Fruit fly (Drosophila melanogaster) whole organism, prepupa: ENCODE data around the gene CG34273.
A peak's percentile ranks its signal among the peaks of the same experiment; 100 is the strongest.

ENCODE experiments used
- Blimp-1 ChIP-seq: fragments of 200-800 bp; sonication (Bioruptor generic); optimal IDR thresholded peaks from 3 replicates; lab custom pipeline; 2017; ENCODE audit warnings: missing biosample characterization, missing genetic modification characterization, mild to moderate bottlenecking, moderate library complexity, missing genetic modification reagents
- CG10669 ChIP-seq: fragments of 200-800 bp; sonication (Bioruptor generic); optimal IDR thresholded peaks from 3 replicates; lab custom pipeline; 2018; ENCODE audit warnings: missing biosample characterization, mild to moderate bottlenecking, missing genetic modification characterization, moderate library complexity
- CG11294 ChIP-seq: fragments of 200-800 bp; sonication (Bioruptor generic); IDR thresholded peaks from 2 replicates; pipeline ENCODE4 v1.3.6; 2022; ENCODE audit warnings: missing biosample characterization, missing genetic modification characterization
- CG11762 ChIP-seq: fragments of 200-800 bp; sonication (Bioruptor generic); optimal IDR thresholded peaks from 3 replicates; lab custom pipeline; 2016; ENCODE audit warnings: missing biosample characterization, missing genetic modification characterization; ENCODE audit not compliant: insufficient read depth
- CG11902 ChIP-seq: fragments of 200-800 bp; sonication (Bioruptor generic); optimal IDR thresholded peaks from 3 replicates; lab custom pipeline; 2016; ENCODE audit warnings: missing biosample characterization, missing genetic modification characterization
- CG15336 ChIP-seq: fragments of 200-800 bp; sonication (Bioruptor generic); IDR thresholded peaks from 2 replicates; pipeline ENCODE4 v1.3.6; 2022; ENCODE audit warnings: missing biosample characterization, missing genetic modification characterization
- CG1621 ChIP-seq: fragments of 200-800 bp; sonication (Bioruptor generic); optimal IDR thresholded peaks from 3 replicates; lab custom pipeline; 2018; ENCODE audit warnings: missing biosample characterization, mild to moderate bottlenecking, missing genetic modification characterization
- CG16779 ChIP-seq: fragments of 200-800 bp; sonication (Bioruptor generic); optimal IDR thresholded peaks from 3 replicates; lab custom pipeline; 2017; ENCODE audit warnings: missing biosample characterization, mild to moderate bottlenecking, missing genetic modification characterization
- CG3032 ChIP-seq: fragments of 200-800 bp; optimal IDR thresholded peaks from 2 replicates; lab custom pipeline; 2019; ENCODE audit warnings: missing biosample characterization, mild to moderate bottlenecking, missing genetic modification characterization, moderate library complexity
- CG31627 ChIP-seq: fragments of 200-800 bp; sonication (Bioruptor generic); optimal IDR thresholded peaks from 3 replicates; lab custom pipeline; 2016; ENCODE audit warnings: missing biosample characterization, missing genetic modification characterization
- CG32006 ChIP-seq: fragments of 200-800 bp; sonication (Bioruptor generic); optimal IDR thresholded peaks from 3 replicates; lab custom pipeline; 2017; ENCODE audit warnings: missing biosample characterization, mild to moderate bottlenecking, missing genetic modification characterization
- CG34406 ChIP-seq: fragments of 200-800 bp; sonication (Bioruptor generic); optimal IDR thresholded peaks from 3 replicates; lab custom pipeline; 2016; ENCODE audit warnings: missing biosample characterization, missing genetic modification characterization
- CG3919 ChIP-seq: fragments of 200-800 bp; sonication (Bioruptor generic); optimal IDR thresholded peaks from 3 replicates; lab custom pipeline; 2016; ENCODE audit warnings: missing biosample characterization, missing genetic modification characterization
- CG6276 ChIP-seq: fragments of 200-800 bp; sonication (Bioruptor generic); optimal IDR thresholded peaks from 2 replicates; lab custom pipeline; 2017; ENCODE audit warnings: missing biosample characterization, mild to moderate bottlenecking, missing genetic modification characterization
- CG6792 ChIP-seq: fragments of 200-800 bp; sonication (Bioruptor generic); optimal IDR thresholded peaks from 3 replicates; lab custom pipeline; 2016; ENCODE audit warnings: missing biosample characterization, missing genetic modification characterization
- CG6808 ChIP-seq: fragments of 200-800 bp; sonication (Bioruptor generic); optimal IDR thresholded peaks from 3 replicates; lab custom pipeline; 2017; ENCODE audit warnings: missing biosample characterization, missing genetic modification characterization, mild to moderate bottlenecking, moderate library complexity, missing genetic modification reagents
- CG6854 ChIP-seq: fragments of 200-800 bp; sonication (Bioruptor generic); optimal IDR thresholded peaks from 2 replicates; lab custom pipeline; 2017; ENCODE audit warnings: missing biosample characterization, mild to moderate bottlenecking, missing genetic modification characterization
- CG7368 ChIP-seq: fragments of 200-800 bp; sonication (Bioruptor generic); optimal IDR thresholded peaks from 3 replicates; lab custom pipeline; 2016; ENCODE audit warnings: missing biosample characterization, missing genetic modification characterization
- CG8319 ChIP-seq: fragments of 200-800 bp; sonication (Bioruptor generic); optimal IDR thresholded peaks from 3 replicates; lab custom pipeline; 2016; ENCODE audit warnings: missing biosample characterization, missing genetic modification characterization
- CG8632 ChIP-seq: fragments of 200-800 bp; sonication (Bioruptor generic); optimal IDR thresholded peaks from 3 replicates; lab custom pipeline; 2016; ENCODE audit warnings: missing biosample characterization, missing genetic modification characterization
- CG9139 ChIP-seq: fragments of 200-800 bp; sonication (Bioruptor generic); optimal IDR thresholded peaks from 3 replicates; lab custom pipeline; 2017; ENCODE audit warnings: missing biosample characterization, mild to moderate bottlenecking, missing genetic modification characterization
- Eip75B ChIP-seq: fragments of 200-800 bp; sonication (Bioruptor generic); optimal IDR thresholded peaks from 3 replicates; lab custom pipeline; 2016; ENCODE audit warnings: missing biosample characterization, missing genetic modification characterization
- Eip78C ChIP-seq: fragments of 200-800 bp; sonication (Bioruptor generic); peaks from one replicate; lab custom pipeline; 2016; ENCODE audit warnings: missing biosample characterization, missing genetic modification characterization
- Eip93F ChIP-seq: fragments of 200-800 bp; sonication (Bioruptor generic); optimal IDR thresholded peaks from 2 replicates; lab custom pipeline; 2016; ENCODE audit warnings: missing biosample characterization, mild to moderate bottlenecking, missing genetic modification characterization
- Ets21C ChIP-seq: fragments of 200-800 bp; sonication (Bioruptor generic); optimal IDR thresholded peaks from 3 replicates; lab custom pipeline; 2016; ENCODE audit warnings: missing biosample characterization, missing genetic modification characterization
- Ets96B ChIP-seq: fragments of 200-800 bp; optimal IDR thresholded peaks from 2 replicates; lab custom pipeline; 2019; ENCODE audit warnings: missing biosample characterization, mild to moderate bottlenecking, missing genetic modification characterization, moderate library complexity
- Gug ChIP-seq: fragments of 200-800 bp; sonication (Bioruptor generic); IDR thresholded peaks from 2 replicates; pipeline ENCODE4 v1.3.6; 2022; ENCODE audit warnings: missing biosample characterization, missing genetic modification characterization
- Hr39 ChIP-seq: fragments of 200-800 bp; sonication (Bioruptor generic); optimal IDR thresholded peaks from 2 replicates; lab custom pipeline; 2016; ENCODE audit warnings: missing biosample characterization, missing genetic modification characterization
- Hr4 ChIP-seq: fragments of 200-800 bp; sonication (Bioruptor generic); optimal IDR thresholded peaks from 3 replicates; lab custom pipeline; 2016; ENCODE audit warnings: missing biosample characterization, missing genetic modification characterization
- Met ChIP-seq: fragments of 200-800 bp; sonication (Bioruptor generic); optimal IDR thresholded peaks from 3 replicates; lab custom pipeline; 2016; ENCODE audit warnings: missing biosample characterization, missing genetic modification characterization
- OdsH ChIP-seq: fragments of 200-800 bp; sonication (Bioruptor generic); optimal IDR thresholded peaks from 3 replicates; lab custom pipeline; 2016; ENCODE audit warnings: missing biosample characterization, missing genetic modification characterization
- Smox ChIP-seq: fragments of 200-800 bp; sonication (Bioruptor generic); optimal IDR thresholded peaks from 3 replicates; lab custom pipeline; 2016; ENCODE audit warnings: missing biosample characterization, missing genetic modification characterization
- Sox102F ChIP-seq: fragments of 200-800 bp; sonication (Bioruptor generic); optimal IDR thresholded peaks from 2 replicates; lab custom pipeline; 2016; ENCODE audit warnings: missing biosample characterization, mild to moderate bottlenecking, missing genetic modification characterization
- achi ChIP-seq: fragments of 200-800 bp; sonication (Bioruptor generic); optimal IDR thresholded peaks from 3 replicates; lab custom pipeline; 2016; ENCODE audit warnings: missing biosample characterization, missing genetic modification characterization
- acj6 ChIP-seq: fragments of 200-800 bp; sonication (Bioruptor generic); optimal IDR thresholded peaks from 3 replicates; lab custom pipeline; 2016; ENCODE audit warnings: missing biosample characterization, missing genetic modification characterization
- cyc ChIP-seq: fragments of 200-800 bp; sonication (Bioruptor generic); optimal IDR thresholded peaks from 3 replicates; lab custom pipeline; 2016; ENCODE audit warnings: missing biosample characterization, missing genetic modification characterization
- dac ChIP-seq: fragments of 200-800 bp; sonication (Bioruptor generic); optimal IDR thresholded peaks from 2 replicates; lab custom pipeline; 2017; ENCODE audit warnings: missing biosample characterization, mild to moderate bottlenecking, missing genetic modification characterization
- dsx ChIP-seq: fragments of 200-800 bp; optimal IDR thresholded peaks from 3 replicates; lab custom pipeline; 2019; ENCODE audit warnings: missing biosample characterization, mild to moderate bottlenecking, missing genetic modification characterization, moderate library complexity; ENCODE audit not compliant: poor library complexity, severe bottlenecking
- eg ChIP-seq: fragments of 200-800 bp; sonication (Bioruptor generic); IDR thresholded peaks from 3 replicates; pipeline ENCODE4 v1.3.6; 2022; ENCODE audit warnings: missing biosample characterization, missing genetic modification characterization
- esn ChIP-seq: fragments of 200-800 bp; sonication (Bioruptor generic); optimal IDR thresholded peaks from 2 replicates; lab custom pipeline; 2016; ENCODE audit warnings: missing biosample characterization, mild to moderate bottlenecking, missing genetic modification characterization, moderate library complexity
- fd59A ChIP-seq: fragments of 200-800 bp; sonication (Bioruptor generic); optimal IDR thresholded peaks from 2 replicates; lab custom pipeline; 2017; ENCODE audit warnings: missing biosample characterization, mild to moderate bottlenecking, missing genetic modification characterization, missing genetic modification reagents
- fd85E ChIP-seq: fragments of 200-800 bp; sonication (Bioruptor generic); optimal IDR thresholded peaks from 3 replicates; lab custom pipeline; 2016; ENCODE audit warnings: missing biosample characterization, missing genetic modification characterization
- lz ChIP-seq: fragments of 200-800 bp; sonication (Bioruptor generic); optimal IDR thresholded peaks from 3 replicates; lab custom pipeline; 2016; ENCODE audit warnings: missing biosample characterization, missing genetic modification characterization
- pdm3 ChIP-seq: fragments of 200-800 bp; sonication (Bioruptor generic); optimal IDR thresholded peaks from 3 replicates; lab custom pipeline; 2016; ENCODE audit warnings: missing biosample characterization, missing genetic modification characterization
- salr ChIP-seq, 2 experiments: fragments of 200-800 bp; sonication (Bioruptor generic); optimal IDR thresholded peaks; 3 replicates each; lab custom pipeline; 2016 to 2018; ENCODE audit warnings: missing biosample characterization in 2 of 2, missing genetic modification characterization in 2 of 2, mild to moderate bottlenecking in 1 of 2
- ss ChIP-seq, 2 experiments: fragments of 200-800 bp; sonication (Bioruptor generic); optimal IDR thresholded peaks; 2 replicates in 1 of 2; 3 replicates in 1 of 2; lab custom pipeline; 2017 to 2018; ENCODE audit warnings: mild to moderate bottlenecking in 2 of 2, missing biosample characterization in 2 of 2, missing genetic modification characterization in 2 of 2, moderate library complexity in 1 of 2
- svp ChIP-seq: fragments of 200-800 bp; sonication (Bioruptor generic); peaks from one replicate; lab custom pipeline; 2016; ENCODE audit warnings: missing biosample characterization, missing genetic modification characterization
- topi ChIP-seq: fragments of 200-800 bp; sonication (Bioruptor generic); optimal IDR thresholded peaks from 3 replicates; lab custom pipeline; 2016; ENCODE audit warnings: missing biosample characterization, missing genetic modification characterization
- vri ChIP-seq: fragments of 200-800 bp; sonication (Bioruptor generic); optimal IDR thresholded peaks from 3 replicates; lab custom pipeline; 2016; ENCODE audit warnings: missing biosample characterization, mild to moderate bottlenecking, missing genetic modification characterization

Gene CG34273

dm6 chr3R:14493936-14494335 lies 22.9 kb upstream of the CG34273 start:
- peak; percentile 14 for TF ChIP-seq Ets21C (GFP tag; lab: Kevin White, UChicago)
- peak; percentile 36 for TF ChIP-seq cyc (GFP tag; lab: Kevin White, UChicago)
- TF ChIP-seq CG1621: no peak
- peak; percentile 33 for TF ChIP-seq CG34406 (GFP tag; lab: Kevin White, UChicago)
- no peak for TF ChIP-seq CG32006 (GFP tag; lab: Kevin White, UChicago)
- peak; percentile 36 for TF ChIP-seq topi (GFP tag; lab: Kevin White, UChicago)
- TF ChIP-seq ss (GFP tag; optimal IDR thresholded peaks at IDR 0.05; lab: Kevin White, UChicago): no peak
- TF ChIP-seq CG15336 (GFP tag; lab: Robert Waterston, UW): no peak
- TF ChIP-seq fd59A: no peak
- TF ChIP-seq CG11902 (GFP tag; lab: Kevin White, UChicago): no peak
- peak; percentile 5 for TF ChIP-seq OdsH (GFP tag; lab: Kevin White, UChicago)
- TF ChIP-seq CG11762 (GFP tag; lab: Kevin White, UChicago): no peak
- TF ChIP-seq Hr4: no peak
- peak; percentile 81 for TF ChIP-seq svp (GFP tag; lab: Kevin White, UChicago)
- no peak for TF ChIP-seq CG8632 (GFP tag; lab: Kevin White, UChicago)
- TF ChIP-seq salr (GFP tag; optimal IDR thresholded peaks at IDR 0.05; lab: Kevin White, UChicago): no peak
- no peak for TF ChIP-seq Eip93F (GFP tag; lab: Kevin White, UChicago)
- TF ChIP-seq Met (GFP tag; lab: Kevin White, UChicago): peak; percentile 58
- peak; percentile 48 for TF ChIP-seq Sox102F (GFP tag; lab: Kevin White, UChicago)
- TF ChIP-seq Smox (GFP tag; lab: Kevin White, UChicago): peak; percentile 52
- TF ChIP-seq Eip75B (GFP tag; lab: Kevin White, UChicago): no peak
- TF ChIP-seq CG6792 (GFP tag; lab: Kevin White, UChicago): peak; percentile 26
- peak; percentile 59 for TF ChIP-seq esn (GFP tag; lab: Kevin White, UChicago)
- peak; percentile 48 for TF ChIP-seq lz (GFP tag; lab: Kevin White, UChicago)
- no peak for TF ChIP-seq dsx (GFP tag; lab: Kevin White, UChicago)
- TF ChIP-seq CG7368 (GFP tag; lab: Kevin White, UChicago): no peak
- no peak for TF ChIP-seq eg (GFP tag; lab: Robert Waterston, UW)
- no peak for TF ChIP-seq dac
- TF ChIP-seq Gug: no peak
- TF ChIP-seq CG6808 (GFP tag; lab: Kevin White, UChicago): no peak
- TF ChIP-seq CG3919 (GFP tag; lab: Kevin White, UChicago): no peak
- no peak for TF ChIP-seq CG9139 (GFP tag; lab: Kevin White, UChicago)
- TF ChIP-seq CG10669: no peak
- TF ChIP-seq Blimp-1 (GFP tag; lab: Kevin White, UChicago): peak; percentile 10
- TF ChIP-seq Eip78C (GFP tag; lab: Kevin White, UChicago): peak; percentile 48
- TF ChIP-seq Hr39 (GFP tag; lab: Kevin White, UChicago): peak; percentile 37
- no peak for TF ChIP-seq pdm3 (GFP tag; lab: Kevin White, UChicago)
- no peak for TF ChIP-seq CG6276 (GFP tag; lab: Kevin White, UChicago)
- no peak for TF ChIP-seq CG8319 (GFP tag; lab: Kevin White, UChicago)
- TF ChIP-seq acj6: no peak
- no peak for TF ChIP-seq fd85E (GFP tag; lab: Kevin White, UChicago)
- peak; percentile 49 for TF ChIP-seq CG31627 (GFP tag; lab: Kevin White, UChicago)

- peak; percentile 16 for TF ChIP-seq Ets21C (GFP tag; lab: Kevin White, UChicago)
- TF ChIP-seq CG32006 (GFP tag; lab: Kevin White, UChicago): peak; percentile 24
- TF ChIP-seq CG3032: no peak
- TF ChIP-seq fd85E (GFP tag; lab: Kevin White, UChicago): no peak
- no peak for TF ChIP-seq Eip93F (GFP tag; lab: Kevin White, UChicago)
- no peak for TF ChIP-seq CG1621
- TF ChIP-seq Eip78C (GFP tag; lab: Kevin White, UChicago): peak; percentile 86
- TF ChIP-seq CG16779 (tag; lab: Kevin White, UChicago): no peak
- TF ChIP-seq lz (GFP tag; lab: Kevin White, UChicago): peak; percentile 21
- peak; percentile 26 for TF ChIP-seq cyc (GFP tag; lab: Kevin White, UChicago)
- TF ChIP-seq CG8319 (GFP tag; lab: Kevin White, UChicago): no peak
- TF ChIP-seq Eip75B (GFP tag; lab: Kevin White, UChicago): peak; percentile 33
- TF ChIP-seq dsx (GFP tag; lab: Kevin White, UChicago): no peak
- TF ChIP-seq CG3919 (GFP tag; lab: Kevin White, UChicago): peak; percentile 32
- TF ChIP-seq ss (GFP tag; optimal IDR thresholded peaks at IDR 0.05; lab: Kevin White, UChicago): no peak
- peak; percentile 15 for TF ChIP-seq achi (GFP tag; lab: Kevin White, UChicago)
- TF ChIP-seq Gug: no peak
- no peak for TF ChIP-seq vri
- no peak for TF ChIP-seq CG6276 (GFP tag; lab: Kevin White, UChicago)
- TF ChIP-seq CG6854 (GFP tag; lab: Kevin White, UChicago): no peak
- peak; percentile 44 for TF ChIP-seq Hr39 (GFP tag; lab: Kevin White, UChicago)
- TF ChIP-seq Ets96B (tag; lab: Kevin White, UChicago): no peak
- no peak for TF ChIP-seq CG11294
- no peak for TF ChIP-seq CG11762 (GFP tag; lab: Kevin White, UChicago)
These were observed 20.5 kb upstream of the CG34273 start for dm6 chr3R:14496385-14496784.
